Fruit fly (Drosophila melanogaster) whole organism, wandering third instar larva: ENCODE measurements around the gene CG45488.
"Not testable (repeated sequence)": the region's sequence is repeated elsewhere in the genome, so short reads cannot be mapped to it uniquely, and the experiment has no call there.

Experiments
- CG32264 ChIP-seq: fragments of 200-800 bp; sonication (Bioruptor generic); optimal IDR thresholded peaks from 2 replicates; lab custom pipeline; 2016; ENCODE audit warnings: missing biosample characterization, missing genetic modification characterization
- Hr78 ChIP-seq: fragments of >200 bp; optimal IDR thresholded peaks from 2 replicates; lab custom pipeline; 2017; ENCODE audit warnings: missing biosample characterization, missing genetic modification characterization
- Myc ChIP-seq: fragments of >200 bp; optimal IDR thresholded peaks from 2 replicates; lab custom pipeline; 2017
- N ChIP-seq: fragments of >200 bp; optimal IDR thresholded peaks from 2 replicates; lab custom pipeline; 2018; ENCODE audit warnings: missing biosample characterization, missing external identifiers, missing genetic modification characterization
- OdsH ChIP-seq: fragments of 200-800 bp; sonication (Bioruptor generic); optimal IDR thresholded peaks from 2 replicates; lab custom pipeline; 2016; ENCODE audit warnings: missing biosample characterization, mild to moderate bottlenecking, missing genetic modification characterization
- br ChIP-seq: fragments of 200-800 bp; sonication (Bioruptor generic); optimal IDR thresholded peaks from 2 replicates; lab custom pipeline; 2016; ENCODE audit warnings: missing biosample characterization, missing genetic modification characterization
- dl ChIP-seq, 2 experiments: fragments of 175-275, 200-275 bp in 1 of 2; fragments of 200-275 bp in 1 of 2; sonication (Bioruptor generic); optimal IDR thresholded peaks; lab custom pipeline; 2018; ENCODE audit warnings: mild to moderate bottlenecking in 2 of 2, missing biosample characterization in 2 of 2, missing genetic modification characterization in 2 of 2, moderate library complexity in 2 of 2; ENCODE audit not compliant: partially characterized antibody in 2 of 2, insufficient read depth in 1 of 2
- dsf ChIP-seq: sonication (Bioruptor generic); optimal IDR thresholded peaks from 2 replicates; lab custom pipeline; 2016; ENCODE audit warnings: missing biosample characterization, missing genetic modification characterization, borderline replicate concordance
- ey ChIP-seq: fragments of 200-800 bp; sonication (Bioruptor generic); optimal IDR thresholded peaks from 2 replicates; lab custom pipeline; 2016; ENCODE audit warnings: missing biosample characterization, missing genetic modification characterization
- psq ChIP-seq: fragments of 200-800 bp; sonication (Bioruptor generic); optimal IDR thresholded peaks from 3 replicates; lab custom pipeline; 2017; ENCODE audit warnings: missing biosample characterization, mild to moderate bottlenecking, missing genetic modification characterization, moderate library complexity
- tai ChIP-seq: sonication (Bioruptor generic); optimal IDR thresholded peaks from 2 replicates; lab custom pipeline; 2016; ENCODE audit warnings: missing biosample characterization, missing genetic modification characterization

DNA sequence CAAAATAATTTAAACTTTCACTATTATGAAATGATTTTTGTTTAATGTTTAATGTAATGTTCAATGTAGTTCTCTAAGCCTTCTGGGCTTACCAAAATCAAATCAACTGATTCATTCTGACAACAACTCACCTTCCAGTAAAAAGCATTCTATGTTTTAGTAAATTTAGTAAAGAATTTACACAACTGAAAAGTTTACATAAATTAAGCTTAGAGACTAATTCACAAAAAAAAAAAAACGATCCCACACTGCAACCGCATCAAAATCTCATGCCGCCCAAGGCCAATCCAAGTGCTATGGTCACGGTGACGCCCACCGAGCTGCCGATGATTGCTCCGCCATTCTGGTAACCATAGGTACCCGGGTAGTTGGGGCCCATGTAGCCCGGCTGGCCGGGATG lies 5.1 kb downstream of the CG45488 start, which contains the start of gene CG45487:
- not testable (repeated sequence) for TF ChIP-seq tai; ey (GFP tag; lab: Kevin White, UChicago); dl (GFP tag; optimal IDR thresholded peaks at IDR 0.05; lab: Kevin White, UChicago; ENCODE audit: insufficient read depth in 1 of 2, partially characterized antibody in 2 of 2); Myc (lab: Kevin White, UChicago); br (GFP tag; lab: Kevin White, UChicago); dsf (GFP tag; lab: Kevin White, UChicago); psq (GFP tag; lab: Kevin White, UChicago); OdsH (GFP tag; lab: Kevin White, UChicago); CG32264; N; Hr78
